Fruit fly (Drosophila melanogaster) S2 (cell line): ENCODE measurements around the gene CG42512.

Experiments
- CG8478 ChIP-seq: fragments of >200 bp; optimal IDR thresholded peaks from 2 replicates; lab custom pipeline; 2018
- CTCF ChIP-seq, 2 experiments: fragments of >200 bp; optimal IDR thresholded peaks; 2 replicates each; lab custom pipeline; 2018

- TF ChIP-seq CG8478 (lab: Kevin White, UChicago) (no peak), CTCF (optimal IDR thresholded peaks at IDR 0.05; lab: Kevin White, UChicago) (peak in 1 of 2 experiments; percentile 23)
Observed at dm6 chrX:16695658-16696181, 44.5 kb downstream of the CG42512 start, which contains the start of gene CG4678.
